Worm (Caenorhabditis elegans) whole organism, L1 larva: ENCODE measurements around the gene F20B10.3.
A peak's percentile ranks its signal among the peaks of the same experiment; 100 is the strongest.

Experiments used
- egl-27 ChIP-seq, 2 experiments: fragments of 150-350 bp in 1 of 2; sonication (generic microtip); optimal IDR thresholded peaks; 3 replicates each; lab custom pipeline; 2017 to 2018; ENCODE audit warnings: missing biosample characterization in 2 of 2, missing genetic modification characterization in 2 of 2, missing genetic modification reagents in 2 of 2
- fos-1 ChIP-seq: fragments of 150-350 bp; optimal IDR thresholded peaks from 2 replicates; lab custom pipeline; 2014; ENCODE audit warnings: missing biosample characterization, missing genetic modification characterization
- hpl-2 ChIP-seq: fragments of 150-350 bp; optimal IDR thresholded peaks from 2 replicates; lab custom pipeline; 2014; ENCODE audit warnings: missing biosample characterization, missing genetic modification reagents, missing genetic modification characterization
- lin-14 ChIP-seq: fragments of 200-800 bp; sonication (Bioruptor generic); optimal IDR thresholded peaks from 2 replicates; lab custom pipeline; 2018; ENCODE audit warnings: mild to moderate bottlenecking, missing genetic modification characterization, moderate library complexity, missing compliant biosample characterization
- lin-35 ChIP-seq, 2 experiments: fragments of 150-350 bp; optimal IDR thresholded peaks; 2 replicates each; lab custom pipeline; 2014; ENCODE audit warnings: missing biosample characterization in 2 of 2, missing genetic modification characterization in 2 of 2, missing genetic modification reagents in 2 of 2
- nhr-11 ChIP-seq: fragments of 150-350 bp; optimal IDR thresholded peaks from 2 replicates; lab custom pipeline; 2014; ENCODE audit warnings: missing biosample characterization, missing genetic modification characterization
- nhr-71 ChIP-seq: sonication (generic microtip); optimal IDR thresholded peaks from 2 replicates; lab custom pipeline; 2016; ENCODE audit warnings: mild to moderate bottlenecking, missing genetic modification characterization, moderate library complexity, missing compliant biosample characterization
- nhr-77 ChIP-seq: fragments of 150-350 bp; optimal IDR thresholded peaks from 2 replicates; lab custom pipeline; 2014; ENCODE audit warnings: missing biosample characterization, missing genetic modification characterization
- tbx-2 ChIP-seq: sonication (generic microtip); optimal IDR thresholded peaks from 2 replicates; lab custom pipeline; 2016; ENCODE audit warnings: missing genetic modification characterization, missing compliant biosample characterization

ce11 chrIV:12208984-12209676 lies 41.1 kb downstream of the F20B10.3 start, which contains the start of the genes marb-1 and F35G2.3:
- no peak for TF ChIP-seq nhr-77 (tag; lab: Kevin White, UChicago)
- no peak for TF ChIP-seq fos-1
- TF ChIP-seq lin-14 (GFP tag; lab: Kevin White, UChicago) = peak; percentile 64
- peak; percentile 3 for TF ChIP-seq nhr-11 (tag; lab: Kevin White, UChicago)
- TF ChIP-seq tbx-2 = peak; percentile 74
- TF ChIP-seq lin-35 (GFP tag; optimal IDR thresholded peaks at IDR 0.05; lab: Kevin White, UChicago) = peak; percentile 93 to 94
- no peak for TF ChIP-seq hpl-2
- TF ChIP-seq egl-27 (tag; optimal IDR thresholded peaks at IDR 0.05; lab: Kevin White, UChicago) = no peak
- TF ChIP-seq nhr-71 = peak; percentile 76
